Fruit fly (Drosophila melanogaster): Measurements from ENCODE around the gene Aps.

Gene Aps

DNA sequence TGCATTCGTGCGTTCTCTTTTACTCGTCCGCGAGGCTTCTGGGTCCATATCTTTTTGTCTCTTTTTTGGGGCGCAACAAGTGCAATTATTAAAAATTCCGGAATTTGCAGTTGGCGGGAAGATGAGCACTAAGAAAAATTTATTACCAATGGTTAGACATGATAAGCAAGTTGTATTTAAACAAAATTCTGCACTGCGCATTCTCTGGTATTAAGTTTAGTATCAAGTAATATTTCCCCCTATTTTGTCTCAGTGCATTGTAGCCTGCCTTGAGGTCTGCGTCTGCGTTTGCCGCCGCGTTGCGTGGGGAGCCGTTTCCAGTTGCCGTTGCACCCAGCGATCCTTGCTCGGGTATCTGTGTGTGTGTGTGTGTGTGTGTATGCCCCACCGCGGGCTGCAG lies 41.4 kb upstream of the Aps start:
- TF ChIP-seq Hr83 (GFP tag; optimal IDR thresholded peaks at IDR 0.05; ENCODE audit: poor library complexity, severe bottlenecking) (peak; percentile 2), CG9705 (GFP tag; optimal IDR thresholded peaks at IDR 0.05) (peak; percentile 73), rgr (GFP tag; optimal IDR thresholded peaks at IDR 0.05) (peak; percentile 59), Sp1 (GFP tag; optimal IDR thresholded peaks at IDR 0.05) (peak; percentile 77), psq (GFP tag; optimal IDR thresholded peaks at IDR 0.05) (peak; percentile 73), Hr78 (GFP tag; optimal IDR thresholded peaks at IDR 0.05) (no peak), h (GFP tag; optimal IDR thresholded peaks at IDR 0.05) (peak; percentile 77), Vsx2 (GFP tag; optimal IDR thresholded peaks at IDR 0.05; ENCODE audit: partially characterized antibody) (no peak), sage (GFP tag; optimal IDR thresholded peaks at IDR 0.05) (no peak), HLH106 (tag; optimal IDR thresholded peaks at IDR 0.05) (peak; percentile 78), foxo (GFP tag; optimal IDR thresholded peaks at IDR 0.05) (peak in 1 of 2 experiments; percentile 75), CG32264 (GFP tag; optimal IDR thresholded peaks at IDR 0.05) (no peak), dl (GFP tag; optimal IDR thresholded peaks at IDR 0.05; ENCODE audit: insufficient read depth in 1 of 2, partially characterized antibody in 2 of 2) (no peak), Hnf4 (GFP tag; optimal IDR thresholded peaks at IDR 0.05) (peak; percentile 70), woc (GFP tag; optimal IDR thresholded peaks at IDR 0.05) (peak; percentile 76), tai (GFP tag; optimal IDR thresholded peaks at IDR 0.05) (peak; percentile 33), dmrt93B (GFP tag; optimal IDR thresholded peaks at IDR 0.05) (peak; percentile 50), br (GFP tag; optimal IDR thresholded peaks at IDR 0.05) (peak; percentile 71), OdsH (GFP tag; optimal IDR thresholded peaks at IDR 0.05) (peak; percentile 68), Jra (GFP tag; optimal IDR thresholded peaks at IDR 0.05) (no peak), ey (GFP tag; optimal IDR thresholded peaks at IDR 0.05) (peak; percentile 71), fru (GFP tag; optimal IDR thresholded peaks at IDR 0.05) (peak; percentile 80)

DNA sequence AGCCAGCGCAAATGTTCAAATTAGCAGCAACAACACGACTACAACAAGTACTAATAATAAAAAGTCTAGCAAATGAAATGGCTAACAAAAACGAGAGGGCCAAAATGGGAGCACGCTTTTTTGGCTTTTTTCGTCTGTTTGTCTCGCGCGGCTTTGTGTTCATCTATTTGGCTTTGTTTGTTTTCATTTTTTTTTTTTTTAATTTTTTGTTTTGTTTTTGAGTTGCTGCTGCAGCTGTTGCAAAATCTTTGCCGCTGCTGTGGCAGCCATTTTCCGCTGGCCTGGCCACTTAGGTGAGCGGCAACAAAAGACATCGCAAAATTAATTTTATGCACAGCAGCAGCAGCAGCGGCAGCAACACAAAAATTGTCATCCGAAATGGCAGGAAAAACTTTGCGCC lies 39.2 kb upstream of the Aps start:
- TF ChIP-seq Hr83 (GFP tag; optimal IDR thresholded peaks at IDR 0.05; ENCODE audit: poor library complexity, severe bottlenecking) (no peak), Hnf4 (GFP tag; optimal IDR thresholded peaks at IDR 0.05) (no peak), Myc (optimal IDR thresholded peaks at IDR 0.05) (no peak), dl (GFP tag; optimal IDR thresholded peaks at IDR 0.05; ENCODE audit: insufficient read depth in 1 of 2, partially characterized antibody in 2 of 2) (no peak), Sp1 (GFP tag; optimal IDR thresholded peaks at IDR 0.05) (no peak), Abd-B (GFP tag; optimal IDR thresholded peaks at IDR 0.05) (no peak), CG9705 (GFP tag; optimal IDR thresholded peaks at IDR 0.05) (no peak), Dfd (GFP tag; optimal IDR thresholded peaks at IDR 0.05) (no peak), sage (GFP tag; optimal IDR thresholded peaks at IDR 0.05) (no peak), N (GFP tag; optimal IDR thresholded peaks at IDR 0.05) (no peak), dsf (GFP tag; optimal IDR thresholded peaks at IDR 0.05; ENCODE audit: borderline replicate concordance) (no peak), sv (GFP tag; optimal IDR thresholded peaks at IDR 0.05) (no peak), lola (GFP tag; optimal IDR thresholded peaks at IDR 0.05) (no peak), tai (GFP tag; optimal IDR thresholded peaks at IDR 0.05) (no peak), Rel (GFP tag; optimal IDR thresholded peaks at IDR 0.05) (no peak), Rel (tag; optimal IDR thresholded peaks at IDR 0.05) (no peak), Mio (GFP tag; optimal IDR thresholded peaks at IDR 0.05) (no peak), CG32264 (GFP tag; optimal IDR thresholded peaks at IDR 0.05) (no peak)

DNA sequence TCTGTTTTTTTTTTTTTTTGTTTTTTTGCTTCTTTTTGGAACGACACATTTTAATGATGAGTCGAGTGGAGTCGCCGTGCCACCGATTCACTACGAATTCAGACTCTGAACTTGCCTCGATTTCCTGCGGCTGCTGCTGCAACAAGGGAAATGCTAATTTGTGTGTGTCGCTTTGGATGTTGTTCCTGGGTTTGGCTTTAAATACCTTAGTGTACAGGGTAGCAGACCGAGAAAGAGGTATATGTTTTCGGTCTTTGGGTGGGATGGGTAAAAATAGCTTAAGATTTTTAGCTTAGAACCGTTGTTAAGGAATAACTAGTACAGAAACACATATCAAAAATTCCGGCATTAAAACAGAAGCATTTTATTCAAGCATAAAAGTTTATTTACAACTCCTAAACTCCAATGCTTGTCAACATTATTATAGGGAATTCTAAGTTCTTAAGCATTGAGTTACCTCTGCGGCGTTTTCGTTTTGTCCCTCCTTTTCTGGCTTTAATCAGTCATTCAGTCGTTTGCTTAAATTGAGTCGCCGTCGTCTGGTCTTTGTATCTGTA lies 36.1 kb upstream of the Aps start:
- no peak for TF ChIP-seq tai (GFP tag; optimal IDR thresholded peaks at IDR 0.05)
- TF ChIP-seq lola (GFP tag; optimal IDR thresholded peaks at IDR 0.05): no peak
- TF ChIP-seq dl (GFP tag; optimal IDR thresholded peaks at IDR 0.05; ENCODE audit: insufficient read depth in 1 of 2, partially characterized antibody in 2 of 2): no peak
- TF ChIP-seq Sp1 (GFP tag; optimal IDR thresholded peaks at IDR 0.05): peak; percentile 44
- TF ChIP-seq sage (GFP tag; optimal IDR thresholded peaks at IDR 0.05): no peak
- TF ChIP-seq woc (GFP tag; optimal IDR thresholded peaks at IDR 0.05): peak; percentile 69
- TF ChIP-seq usp (GFP tag; optimal IDR thresholded peaks at IDR 0.05): no peak
- TF ChIP-seq h (GFP tag; optimal IDR thresholded peaks at IDR 0.05): peak; percentile 49
- TF ChIP-seq pan (optimal IDR thresholded peaks at IDR 0.05): no peak
- TF ChIP-seq dmrt93B (GFP tag; optimal IDR thresholded peaks at IDR 0.05): no peak
- peak in 1 of 2 experiments; percentile 17 for TF ChIP-seq foxo (GFP tag; optimal IDR thresholded peaks at IDR 0.05)
- no peak for TF ChIP-seq Hr83 (GFP tag; optimal IDR thresholded peaks at IDR 0.05; ENCODE audit: poor library complexity, severe bottlenecking)
- TF ChIP-seq sv (GFP tag; optimal IDR thresholded peaks at IDR 0.05): no peak
- no peak for TF ChIP-seq Dfd (GFP tag; optimal IDR thresholded peaks at IDR 0.05)
- TF ChIP-seq rgr (GFP tag; optimal IDR thresholded peaks at IDR 0.05): no peak
- TF ChIP-seq psq (GFP tag; optimal IDR thresholded peaks at IDR 0.05): peak; percentile 46
- TF ChIP-seq jim (GFP tag; optimal IDR thresholded peaks at IDR 0.05): no peak
- no peak for TF ChIP-seq N (GFP tag; optimal IDR thresholded peaks at IDR 0.05)
- TF ChIP-seq HLH106 (tag; optimal IDR thresholded peaks at IDR 0.05): peak; percentile 47
- TF ChIP-seq Abd-B (GFP tag; optimal IDR thresholded peaks at IDR 0.05): no peak
- no peak for TF ChIP-seq Dif (GFP tag; optimal IDR thresholded peaks at IDR 0.05; ENCODE audit: partially characterized antibody)
- TF ChIP-seq GATAd (GFP tag; optimal IDR thresholded peaks at IDR 0.05): no peak
- no peak for TF ChIP-seq Rel (GFP tag; optimal IDR thresholded peaks at IDR 0.05)
- TF ChIP-seq Rel (tag; optimal IDR thresholded peaks at IDR 0.05): no peak
- peak; percentile 44 for TF ChIP-seq fru (GFP tag; optimal IDR thresholded peaks at IDR 0.05)
- TF ChIP-seq br (GFP tag; optimal IDR thresholded peaks at IDR 0.05): no peak
- no peak for TF ChIP-seq CG32264 (GFP tag; optimal IDR thresholded peaks at IDR 0.05)
- TF ChIP-seq Jra (GFP tag; optimal IDR thresholded peaks at IDR 0.05): peak; percentile 5
- peak; percentile 1 for TF ChIP-seq Hnf4 (GFP tag; optimal IDR thresholded peaks at IDR 0.05)
- TF ChIP-seq dsf (GFP tag; optimal IDR thresholded peaks at IDR 0.05; ENCODE audit: borderline replicate concordance): no peak
- TF ChIP-seq ey (GFP tag; optimal IDR thresholded peaks at IDR 0.05): peak; percentile 44
- no peak for TF ChIP-seq CrebA (GFP tag; optimal IDR thresholded peaks at IDR 0.05; ENCODE audit: borderline replicate concordance)
- no peak for TF ChIP-seq Hr78 (GFP tag; optimal IDR thresholded peaks at IDR 0.05)
- TF ChIP-seq Vsx2 (GFP tag; optimal IDR thresholded peaks at IDR 0.05; ENCODE audit: partially characterized antibody): no peak
- no peak for TF ChIP-seq brk (GFP tag; optimal IDR thresholded peaks at IDR 0.05)
- TF ChIP-seq OdsH (GFP tag; optimal IDR thresholded peaks at IDR 0.05): peak; percentile 21
- no peak for TF ChIP-seq Mio (GFP tag; optimal IDR thresholded peaks at IDR 0.05)
- TF ChIP-seq Myc (optimal IDR thresholded peaks at IDR 0.05): no peak
- no peak for TF ChIP-seq CG9705 (GFP tag; optimal IDR thresholded peaks at IDR 0.05)
